Worm (Caenorhabditis elegans) whole organism, midembryonic: ENCODE measurements around the gene Y61A9LA.10.

Experiments used
- T22C8.4 ChIP-seq: fragments of 200-800 bp; sonication (Bioruptor generic); IDR thresholded peaks from 2 replicates; pipeline ENCODE4 v1.3.6; 2022; ENCODE audit warnings: missing genetic modification characterization, missing compliant biosample characterization
- flt-1 ChIP-seq: fragments of 200-800 bp; sonication (Bioruptor generic); IDR thresholded peaks from 2 replicates; pipeline ENCODE4 v1.3.6; 2022; ENCODE audit warnings: missing genetic modification characterization, missing compliant biosample characterization
- klf-2 ChIP-seq: fragments of 200-800 bp; sonication (Bioruptor generic); conservative IDR thresholded peaks from 2 replicates; pipeline ENCODE4 v1.3.6; 2022; ENCODE audit warnings: missing genetic modification reagents, missing genetic modification characterization, missing compliant biosample characterization
- ref-1 ChIP-seq: fragments of 200-800 bp; sonication (Bioruptor generic); conservative IDR thresholded peaks from 2 replicates; pipeline ENCODE4 v1.3.6; 2022; ENCODE audit warnings: missing genetic modification reagents, missing genetic modification characterization, missing compliant biosample characterization
- tab-1 ChIP-seq: fragments of 200-800 bp; sonication (Bioruptor generic); IDR thresholded peaks from 2 replicates; pipeline ENCODE4 v1.3.6; 2022; ENCODE audit warnings: missing genetic modification characterization, missing compliant biosample characterization
- ztf-23 ChIP-seq: fragments of 200-800 bp; sonication (Bioruptor generic); IDR thresholded peaks from 2 replicates; pipeline ENCODE4 v1.3.6; 2022; ENCODE audit warnings: missing genetic modification reagents, missing genetic modification characterization, missing compliant biosample characterization

DNA sequence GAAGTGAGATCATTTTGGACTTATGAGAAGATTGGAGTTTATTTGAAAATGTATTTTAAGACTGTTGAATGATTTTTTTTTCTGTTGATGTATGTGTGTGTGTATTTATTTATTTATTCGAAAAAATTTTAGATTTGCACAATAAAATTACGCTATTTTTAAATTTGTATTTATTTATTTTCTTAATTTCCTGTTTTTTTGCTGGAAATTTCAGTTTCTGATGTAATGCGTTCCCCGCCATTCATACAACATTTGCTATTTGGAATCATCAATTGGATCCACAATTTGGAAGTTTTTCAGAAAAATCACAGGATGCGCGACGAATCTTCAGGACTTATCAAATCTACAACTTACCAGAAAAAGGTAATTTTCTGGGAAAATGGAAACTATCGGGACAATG is 30.6 kb downstream of the Y61A9LA.10 start, which contains the start of gene Y61A9LA.1:
- no peak for TF ChIP-seq flt-1 (GFP tag; lab: Robert Waterston, UW)
- no peak for TF ChIP-seq klf-2 (GFP tag; lab: Robert Waterston, UW)
- TF ChIP-seq tab-1, result no peak
- TF ChIP-seq ref-1, result no peak
- TF ChIP-seq T22C8.4 (GFP tag; lab: Robert Waterston, UW), result no peak
- no peak for TF ChIP-seq ztf-23 (GFP tag; lab: Robert Waterston, UW)
